Fruit fly (Drosophila melanogaster) whole organism, pupa: ENCODE measurements around the gene Sys1.

Experiments used
- CG10348 ChIP-seq: fragments of 200-800 bp; sonication (Bioruptor generic); IDR thresholded peaks from 2 replicates; pipeline ENCODE4 v1.3.6; 2022; ENCODE audit warnings: missing biosample characterization, missing genetic modification characterization
- CG12605 ChIP-seq: fragments of 200-800 bp; sonication (Bioruptor generic); IDR thresholded peaks from 2 replicates; pipeline ENCODE4 v1.3.6; 2022; ENCODE audit warnings: missing biosample characterization, missing genetic modification characterization
- CG13204 ChIP-seq: fragments of 200-800 bp; sonication (Bioruptor generic); optimal IDR thresholded peaks from 2 replicates; lab custom pipeline; 2018; ENCODE audit warnings: missing biosample characterization, mild to moderate bottlenecking, missing genetic modification characterization, moderate library complexity
- CG14655 ChIP-seq: fragments of 200-800 bp; sonication (Bioruptor generic); optimal IDR thresholded peaks from 3 replicates; lab custom pipeline; 2017; ENCODE audit warnings: mild to moderate bottlenecking, missing biosample characterization, missing genetic modification reagents, missing genetic modification characterization
- CG15710 ChIP-seq: fragments of 200-800 bp; sonication (Bioruptor generic); optimal IDR thresholded peaks from 2 replicates; lab custom pipeline; 2018; ENCODE audit warnings: missing biosample characterization, mild to moderate bottlenecking, missing genetic modification characterization, moderate library complexity
- CG17806 ChIP-seq: fragments of 200-800 bp; sonication (Bioruptor generic); optimal IDR thresholded peaks from 2 replicates; lab custom pipeline; 2018; ENCODE audit warnings: missing biosample characterization, mild to moderate bottlenecking, missing genetic modification characterization, moderate library complexity
- CG32121 ChIP-seq: fragments of 200-800 bp; sonication (Bioruptor generic); IDR thresholded peaks from 2 replicates; pipeline ENCODE4 v1.3.6; 2022; ENCODE audit warnings: missing biosample characterization, missing genetic modification characterization
- CG34367 ChIP-seq: fragments of 200-800 bp; sonication (Bioruptor generic); optimal IDR thresholded peaks from 2 replicates; lab custom pipeline; 2018; ENCODE audit warnings: missing biosample characterization, mild to moderate bottlenecking, missing genetic modification characterization
- CG4496 ChIP-seq: fragments of 200-800 bp; sonication (Bioruptor generic); IDR thresholded peaks from 3 replicates; pipeline ENCODE4 v1.3.6; 2022; ENCODE audit warnings: missing biosample characterization, missing genetic modification characterization
- CG8159 ChIP-seq: fragments of 200-800 bp; sonication (Bioruptor generic); optimal IDR thresholded peaks from 3 replicates; lab custom pipeline; 2018; ENCODE audit warnings: missing biosample characterization, mild to moderate bottlenecking, missing genetic modification characterization, moderate library complexity
- CG8301 ChIP-seq: fragments of 200-800 bp; sonication (Bioruptor generic); optimal IDR thresholded peaks from 2 replicates; lab custom pipeline; 2018; ENCODE audit warnings: missing biosample characterization, mild to moderate bottlenecking, missing genetic modification characterization
- CG9948 ChIP-seq: fragments of 200-800 bp; sonication (Bioruptor generic); optimal IDR thresholded peaks from 2 replicates; lab custom pipeline; 2018; ENCODE audit warnings: missing biosample characterization, mild to moderate bottlenecking, missing genetic modification characterization, moderate library complexity
- D1 ChIP-seq: fragments of 200-800 bp; sonication (Bioruptor generic); optimal IDR thresholded peaks from 2 replicates; lab custom pipeline; 2018; ENCODE audit warnings: missing biosample characterization, mild to moderate bottlenecking, missing genetic modification characterization, moderate library complexity
- EcR ChIP-seq: fragments of 200-800 bp; sonication (Bioruptor generic); optimal IDR thresholded peaks from 3 replicates; lab custom pipeline; 2019; ENCODE audit warnings: missing biosample characterization, missing genetic modification characterization, mild to moderate bottlenecking, moderate library complexity, missing genetic modification reagents
- Ets98B ChIP-seq: fragments of 200-800 bp; sonication (Bioruptor generic); IDR thresholded peaks from 2 replicates; pipeline ENCODE4 v1.3.6; 2022; ENCODE audit warnings: missing biosample characterization, missing genetic modification characterization
- Pif1A ChIP-seq: fragments of 200-800 bp; sonication (Bioruptor generic); optimal IDR thresholded peaks from 3 replicates; lab custom pipeline; 2016; ENCODE audit warnings: missing biosample characterization, missing genetic modification characterization
- Pif1B ChIP-seq: fragments of 200-800 bp; sonication (Bioruptor generic); optimal IDR thresholded peaks from 3 replicates; lab custom pipeline; 2016; ENCODE audit warnings: missing biosample characterization, missing genetic modification characterization
- Snoo ChIP-seq: fragments of 200-800 bp; sonication (Bioruptor generic); optimal IDR thresholded peaks from 3 replicates; lab custom pipeline; 2017; ENCODE audit warnings: missing biosample characterization, mild to moderate bottlenecking, missing genetic modification characterization, inconsistent platforms
- fd96Ca ChIP-seq: fragments of 200-800 bp; sonication (Bioruptor generic); IDR thresholded peaks from 3 replicates; pipeline ENCODE4 v1.3.6; 2022; ENCODE audit warnings: missing biosample characterization, missing genetic modification characterization
- gl ChIP-seq: fragments of 200-800 bp; sonication (Bioruptor generic); optimal IDR thresholded peaks from 2 replicates; lab custom pipeline; 2018; ENCODE audit warnings: missing biosample characterization, mild to moderate bottlenecking, missing genetic modification characterization
- rn ChIP-seq: fragments of 200-800 bp; sonication (Bioruptor generic); IDR thresholded peaks from 2 replicates; pipeline ENCODE4 v1.3.6; 2022; ENCODE audit warnings: missing biosample characterization, missing genetic modification characterization

The Sys1 gene

dm6 chr3R:8642376-8642966 is 10.2 kb upstream of the Sys1 start:
- TF ChIP-seq CG4496: 0 out of 3 replicates have a peak, but pooled peaks have one; percentile 21
- TF ChIP-seq CG34367 (tag; lab: Kevin White, UChicago): no peak
- TF ChIP-seq, all 21 proteins: peak for 1

dm6 chr3R:8645580-8646220 is 6.9 kb upstream of the Sys1 start, which contains the start of gene Cyp313b1:
Cyp313b1 (minus strand) TSS chr3R:8645650.
- TF ChIP-seq CG8159 (tag; lab: Kevin White, UChicago) (no peak), CG34367 (tag; lab: Kevin White, UChicago) (no peak), Pif1B (GFP tag; lab: Kevin White, UChicago) (no peak), EcR (GFP tag; lab: Kevin White, UChicago) (no peak)

- TF ChIP-seq rn (peak; percentile 97), fd96Ca (GFP tag; lab: Robert Waterston, UW) (peak; percentile 99), D1 (no peak), CG10348 (GFP tag; lab: Robert Waterston, UW) (peak; percentile 93), CG8159 (tag; lab: Kevin White, UChicago) (peak; percentile 99), Pif1A (peak; percentile 99), CG12605 (GFP tag; lab: Robert Waterston, UW) (peak; percentile 98), CG13204 (GFP tag; lab: Kevin White, UChicago) (no peak), Snoo (tag; lab: Kevin White, UChicago) (peak; percentile 97), EcR (GFP tag; lab: Kevin White, UChicago) (peak; percentile 50), CG4496 (peak; percentile 99), CG8301 (peak; percentile 99), Ets98B (GFP tag; lab: Robert Waterston, UW) (peak; percentile 99), CG34367 (tag; lab: Kevin White, UChicago) (peak; percentile 99), CG14655 (GFP tag; lab: Kevin White, UChicago) (peak; percentile 99), Pif1B (GFP tag; lab: Kevin White, UChicago) (peak; percentile 99), CG9948 (tag; lab: Kevin White, UChicago) (peak; percentile 98), CG32121 (GFP tag; lab: Robert Waterston, UW) (peak; percentile 98), gl (tag; lab: Kevin White, UChicago) (peak; percentile 93), CG17806 (tag; lab: Kevin White, UChicago) (peak; percentile 99), CG15710 (tag; lab: Kevin White, UChicago) (peak; percentile 99)
Measured at dm6 chr3R:8650741-8651140, 1.9 kb upstream of the Sys1 start, which contains the start of the genes Mkk4 and SLIRP2. Mkk4 (minus strand) TSS chr3R:8650796. SLIRP2 (plus strand) TSS chr3R:8651084.

dm6 chr3R:8654058-8654457 is 1.4 kb downstream of the Sys1 start:
- TF ChIP-seq Snoo (tag; lab: Kevin White, UChicago) (no peak), gl (tag; lab: Kevin White, UChicago) (no peak), rn (no peak), Pif1A (no peak), CG15710 (tag; lab: Kevin White, UChicago) (no peak), CG10348 (GFP tag; lab: Robert Waterston, UW) (no peak)

- TF ChIP-seq rn (no peak), D1 (no peak), CG9948 (tag; lab: Kevin White, UChicago) (no peak), CG10348 (GFP tag; lab: Robert Waterston, UW) (no peak), gl (tag; lab: Kevin White, UChicago) (no peak), Pif1A (no peak), CG8301 (no peak), CG32121 (GFP tag; lab: Robert Waterston, UW) (no peak), EcR (GFP tag; lab: Kevin White, UChicago) (no peak), CG13204 (GFP tag; lab: Kevin White, UChicago) (no peak), fd96Ca (GFP tag; lab: Robert Waterston, UW) (no peak), Snoo (tag; lab: Kevin White, UChicago) (no peak), CG12605 (GFP tag; lab: Robert Waterston, UW) (no peak), CG34367 (tag; lab: Kevin White, UChicago) (no peak), CG17806 (tag; lab: Kevin White, UChicago) (no peak), Ets98B (GFP tag; lab: Robert Waterston, UW) (no peak)
Measured at dm6 chr3R:8654666-8655065, 2.0 kb downstream of the Sys1 start, which contains the start of gene CG42489. CG42489 (minus strand) TSS chr3R:8654766.

- TF ChIP-seq Ets98B (GFP tag; lab: Robert Waterston, UW): peak; percentile 23; the same call in 1 of the 2 replicates
- TF ChIP-seq CG12605 (GFP tag; lab: Robert Waterston, UW): 0 out of 2 replicates have a peak, but pooled peaks have one; percentile 42
- TF ChIP-seq CG9948 (tag; lab: Kevin White, UChicago): no peak
- no peak for TF ChIP-seq CG32121 (GFP tag; lab: Robert Waterston, UW)
- no peak for TF ChIP-seq CG4496
- no peak for TF ChIP-seq CG34367 (tag; lab: Kevin White, UChicago)
- TF ChIP-seq rn: no peak
- no peak for TF ChIP-seq CG17806 (tag; lab: Kevin White, UChicago)
- no peak for TF ChIP-seq Pif1A
- peak; percentile 32; the same call in 1 of the 3 replicates for TF ChIP-seq fd96Ca (GFP tag; lab: Robert Waterston, UW)
- TF ChIP-seq EcR (GFP tag; lab: Kevin White, UChicago): peak; percentile 7
- TF ChIP-seq CG13204 (GFP tag; lab: Kevin White, UChicago): no peak
- TF ChIP-seq Snoo (tag; lab: Kevin White, UChicago): no peak
- TF ChIP-seq CG14655 (GFP tag; lab: Kevin White, UChicago): no peak
- no peak for TF ChIP-seq CG8301
- no peak for TF ChIP-seq gl (tag; lab: Kevin White, UChicago)
Measured at dm6 chr3R:8658688-8659087, 6.1 kb downstream of the Sys1 start.
